Worm (Caenorhabditis elegans) whole organism, L4 larva: ENCODE data around the gene srsx-25.
A peak's percentile ranks its signal among the peaks of the same experiment; 100 is the strongest.

Experiments
- D1046.2 ChIP-seq: fragments of 200-800 bp; sonication (Bioruptor generic); IDR thresholded peaks from 2 replicates; pipeline ENCODE4 v1.3.6; 2022; ENCODE audit warnings: missing genetic modification characterization, missing compliant biosample characterization
- F26F4.8 ChIP-seq: fragments of 200-800 bp; sonication (Bioruptor generic); conservative IDR thresholded peaks from 2 replicates; pipeline ENCODE4 v1.3.6; 2022; ENCODE audit warnings: missing genetic modification characterization, missing compliant biosample characterization
- F49E8.2 ChIP-seq: sonication (generic microtip); optimal IDR thresholded peaks from 2 replicates; lab custom pipeline; 2016; ENCODE audit warnings: missing compliant biosample characterization, mild to moderate bottlenecking, missing genetic modification characterization, borderline replicate concordance
- T20F7.1 ChIP-seq: fragments of 200-800 bp; sonication (Bioruptor generic); optimal IDR thresholded peaks from 2 replicates; lab custom pipeline; 2018; ENCODE audit warnings: mild to moderate bottlenecking, missing genetic modification characterization, missing compliant biosample characterization
- T26A8.4 ChIP-seq: fragments of 200-800 bp; sonication (Bioruptor generic); IDR thresholded peaks from 2 replicates; pipeline ENCODE4 v1.3.6; 2022; ENCODE audit warnings: missing genetic modification characterization, missing compliant biosample characterization
- Y75B8A.6 ChIP-seq: fragments of 200-800 bp; sonication (Bioruptor generic); IDR thresholded peaks from 2 replicates; pipeline ENCODE4 v1.3.6; 2022; ENCODE audit warnings: missing genetic modification reagents, missing genetic modification characterization, missing compliant biosample characterization
- ZK337.2 ChIP-seq: fragments of 200-800 bp; sonication (Bioruptor generic); IDR thresholded peaks from 2 replicates; pipeline ENCODE4 v1.3.6; 2022; ENCODE audit warnings: missing genetic modification reagents, missing genetic modification characterization, missing compliant biosample characterization
- aly-2 ChIP-seq: sonication (generic microtip); optimal IDR thresholded peaks from 2 replicates; lab custom pipeline; 2018; ENCODE audit warnings: missing biosample characterization, missing genetic modification characterization
- attf-4 ChIP-seq: sonication (generic microtip); optimal IDR thresholded peaks from 3 replicates; lab custom pipeline; 2017; ENCODE audit warnings: missing biosample characterization, missing genetic modification characterization
- ceh-44 ChIP-seq: fragments of 200-800 bp; sonication (Bioruptor generic); IDR thresholded peaks from 2 replicates; pipeline ENCODE4 v1.3.6; 2022; ENCODE audit warnings: missing genetic modification reagents, missing genetic modification characterization, missing compliant biosample characterization
- ceh-62 ChIP-seq: sonication (generic microtip); optimal IDR thresholded peaks from 2 replicates; lab custom pipeline; 2017; ENCODE audit warnings: missing biosample characterization, missing genetic modification characterization
- ceh-82 ChIP-seq: sonication (generic microtip); optimal IDR thresholded peaks from 2 replicates; lab custom pipeline; 2017; ENCODE audit warnings: missing biosample characterization, missing genetic modification characterization
- daf-19 ChIP-seq: fragments of 200-800 bp; sonication (Bioruptor generic); conservative IDR thresholded peaks from 2 replicates; pipeline ENCODE4 v1.3.6; 2022; ENCODE audit warnings: missing genetic modification characterization, missing compliant biosample characterization
- daf-8 ChIP-seq: fragments of 200-800 bp; sonication (Bioruptor generic); IDR thresholded peaks from 2 replicates; pipeline ENCODE4 v1.3.6; 2022; ENCODE audit warnings: missing genetic modification characterization, missing compliant biosample characterization
- dmd-6 ChIP-seq: fragments of 200-800 bp; sonication (Bioruptor generic); IDR thresholded peaks from 2 replicates; pipeline ENCODE4 v1.3.6; 2022; ENCODE audit warnings: missing genetic modification reagents, missing genetic modification characterization, missing compliant biosample characterization
- dmd-8 ChIP-seq: fragments of 200-800 bp; sonication (Bioruptor generic); IDR thresholded peaks from 2 replicates; pipeline ENCODE4 v1.3.6; 2022; ENCODE audit warnings: missing genetic modification characterization, missing compliant biosample characterization
- dmd-9 ChIP-seq: fragments of 200-800 bp; sonication (Bioruptor generic); IDR thresholded peaks from 2 replicates; pipeline ENCODE4 v1.3.6; 2022; ENCODE audit warnings: missing genetic modification reagents, missing genetic modification characterization, missing compliant biosample characterization
- duxl-1 ChIP-seq: sonication (generic microtip); optimal IDR thresholded peaks from 2 replicates; lab custom pipeline; 2016; ENCODE audit warnings: mild to moderate bottlenecking, missing genetic modification characterization, moderate library complexity, missing compliant biosample characterization; ENCODE audit not compliant: poor library complexity
- egl-27 ChIP-seq: sonication (generic microtip); optimal IDR thresholded peaks from 3 replicates; lab custom pipeline; 2017; ENCODE audit warnings: missing biosample characterization, missing genetic modification reagents, missing genetic modification characterization
- fkh-10 ChIP-seq: fragments of 150-350 bp; optimal IDR thresholded peaks from 2 replicates; lab custom pipeline; 2014; ENCODE audit warnings: missing biosample characterization, missing genetic modification reagents, missing genetic modification characterization
- fos-1 ChIP-seq: fragments of 150-350 bp; optimal IDR thresholded peaks from 2 replicates; lab custom pipeline; 2014; ENCODE audit warnings: missing biosample characterization, missing genetic modification characterization
- hif-1 ChIP-seq, 2 experiments: sonication (generic microtip); optimal IDR thresholded peaks; 2 replicates each; lab custom pipeline; 2016 to 2017; ENCODE audit warnings: missing compliant biosample characterization in 2 of 2, missing genetic modification characterization in 2 of 2, missing genetic modification reagents in 2 of 2, missing genotype in 2 of 2, mild to moderate bottlenecking in 1 of 2
- hlh-30 ChIP-seq: sonication (generic microtip); optimal IDR thresholded peaks from 2 replicates; lab custom pipeline; 2017; ENCODE audit warnings: antibody characterized with exemption, mild to moderate bottlenecking, missing genetic modification characterization, missing compliant biosample characterization; ENCODE audit not compliant: insufficient read depth
- hmg-1.1 ChIP-seq: fragments of 200-800 bp; sonication (Bioruptor generic); IDR thresholded peaks from 2 replicates; pipeline ENCODE4 v1.3.6; 2022; ENCODE audit warnings: missing genetic modification reagents, missing genetic modification characterization, missing compliant biosample characterization
- lin-1 ChIP-seq: fragments of 200-800 bp; sonication (Bioruptor generic); IDR thresholded peaks from 2 replicates; pipeline ENCODE4 v1.3.6; 2022; ENCODE audit warnings: missing genetic modification reagents, missing genetic modification characterization, missing compliant biosample characterization
- lin-13 ChIP-seq: fragments of 150-350 bp; optimal IDR thresholded peaks from 2 replicates; lab custom pipeline; 2014; ENCODE audit warnings: missing biosample characterization, missing genetic modification reagents, missing genetic modification characterization
- lin-15B ChIP-seq: fragments of 150-350 bp; sonication (generic microtip); optimal IDR thresholded peaks from 3 replicates; lab custom pipeline; 2014; ENCODE audit warnings: missing biosample characterization, missing genetic modification characterization
- mep-1 ChIP-seq: fragments of 150-350 bp; sonication (generic microtip); optimal IDR thresholded peaks from 3 replicates; lab custom pipeline; 2014; ENCODE audit warnings: missing biosample characterization, missing genetic modification characterization
- mxl-3 ChIP-seq: fragments of 200-800 bp; sonication (Bioruptor generic); optimal IDR thresholded peaks from 2 replicates; lab custom pipeline; 2018; ENCODE audit warnings: mild to moderate bottlenecking, missing genetic modification characterization, missing compliant biosample characterization
- nhr-102 ChIP-seq: sonication (generic microtip); optimal IDR thresholded peaks from 2 replicates; lab custom pipeline; 2016; ENCODE audit warnings: mild to moderate bottlenecking, missing genetic modification characterization, moderate library complexity, missing compliant biosample characterization
- nhr-11 ChIP-seq: fragments of 150-350 bp; optimal IDR thresholded peaks from 2 replicates; lab custom pipeline; 2014; ENCODE audit warnings: missing biosample characterization, missing genetic modification characterization
- nhr-111 ChIP-seq: fragments of 200-800 bp; sonication (Bioruptor generic); optimal IDR thresholded peaks from 2 replicates; lab custom pipeline; 2018; ENCODE audit warnings: mild to moderate bottlenecking, missing genetic modification characterization, missing compliant biosample characterization
- nhr-237 ChIP-seq: sonication (generic microtip); optimal IDR thresholded peaks from 2 replicates; lab custom pipeline; 2017; ENCODE audit warnings: missing biosample characterization, missing genetic modification characterization
- nhr-41 ChIP-seq: fragments of 200-800 bp; sonication (Bioruptor generic); IDR thresholded peaks from 2 replicates; pipeline ENCODE4 v1.3.6; 2022; ENCODE audit warnings: missing genetic modification reagents, missing genetic modification characterization, missing compliant biosample characterization
- nhr-48 ChIP-seq: sonication (generic microtip); optimal IDR thresholded peaks from 2 replicates; lab custom pipeline; 2016; ENCODE audit warnings: mild to moderate bottlenecking, missing genetic modification characterization, missing compliant biosample characterization
- nhr-6 ChIP-seq: fragments of 150-350 bp; optimal IDR thresholded peaks from 2 replicates; lab custom pipeline; 2014; ENCODE audit warnings: missing biosample characterization, missing genetic modification characterization
- pha-4 ChIP-seq, 2 experiments: fragments of 150-350 bp in 1 of 2; fragments of 200-800 bp in 1 of 2; sonication (Bioruptor generic) in 1 of 2; IDR thresholded peaks in 1 of 2; optimal IDR thresholded peaks in 1 of 2; 2 replicates each; pipeline versions ENCODE4 v1.3.6 to Lab custom; 2014 to 2022; ENCODE audit warnings: missing genetic modification characterization in 2 of 2, missing genetic modification reagents in 2 of 2, missing biosample characterization in 1 of 2, missing compliant biosample characterization in 1 of 2
- php-3 ChIP-seq: fragments of 200-800 bp; sonication (Bioruptor generic); IDR thresholded peaks from 2 replicates; pipeline ENCODE4 v1.3.6; 2022; ENCODE audit warnings: missing genetic modification reagents, missing genetic modification characterization, missing compliant biosample characterization
- pqm-1 ChIP-seq: sonication (generic microtip); optimal IDR thresholded peaks from 2 replicates; lab custom pipeline; 2017; ENCODE audit warnings: missing biosample characterization, missing genetic modification characterization
- rbr-2 ChIP-seq: sonication (generic microtip); optimal IDR thresholded peaks from 2 replicates; lab custom pipeline; 2016; ENCODE audit warnings: missing genotype, missing genetic modification characterization, missing compliant biosample characterization
- sdz-12 ChIP-seq: fragments of 200-800 bp; sonication (Bioruptor generic); optimal IDR thresholded peaks from 2 replicates; lab custom pipeline; 2018; ENCODE audit warnings: mild to moderate bottlenecking, missing genetic modification characterization, missing compliant biosample characterization
- skn-1 ChIP-seq: fragments of 150-350 bp; optimal IDR thresholded peaks from 2 replicates; lab custom pipeline; 2014; ENCODE audit warnings: missing biosample characterization, missing genetic modification characterization
- snpc-1.2 ChIP-seq: fragments of 200-800 bp; sonication (Bioruptor generic); IDR thresholded peaks from 2 replicates; pipeline ENCODE4 v1.3.6; 2022; ENCODE audit warnings: missing genetic modification reagents, missing genetic modification characterization, missing compliant biosample characterization
- tag-97 ChIP-seq: fragments of 200-800 bp; sonication (Bioruptor generic); IDR thresholded peaks from 2 replicates; pipeline ENCODE4 v1.3.6; 2022; ENCODE audit warnings: missing genetic modification characterization, missing compliant biosample characterization
- tra-1 ChIP-seq: fragments of 200-800 bp; sonication (Bioruptor generic); IDR thresholded peaks from 2 replicates; pipeline ENCODE4 v1.3.6; 2022; ENCODE audit warnings: missing genetic modification reagents, missing genetic modification characterization, missing compliant biosample characterization
- unc-130 ChIP-seq: sonication (generic microtip); optimal IDR thresholded peaks from 2 replicates; lab custom pipeline; 2016; ENCODE audit warnings: missing genetic modification reagents, missing genetic modification characterization, missing compliant biosample characterization
- unc-39 ChIP-seq: sonication (generic microtip); optimal IDR thresholded peaks from 2 replicates; lab custom pipeline; 2017; ENCODE audit warnings: missing biosample characterization, missing genetic modification characterization
- zfp-2 ChIP-seq: sonication (generic microtip); optimal IDR thresholded peaks from 2 replicates; lab custom pipeline; 2016; ENCODE audit warnings: mild to moderate bottlenecking, missing genetic modification characterization, missing compliant biosample characterization
- zfp-3 ChIP-seq: fragments of 200-800 bp; sonication (Bioruptor generic); conservative IDR thresholded peaks from 2 replicates; pipeline ENCODE4 v1.3.6; 2022; ENCODE audit warnings: missing genetic modification reagents, missing genetic modification characterization, missing compliant biosample characterization
- zip-2 ChIP-seq: fragments of 150-350 bp; optimal IDR thresholded peaks from 2 replicates; lab custom pipeline; 2014; ENCODE audit warnings: missing biosample characterization, missing genetic modification characterization
- ztf-7 ChIP-seq: fragments of 150-350 bp; optimal IDR thresholded peaks from 2 replicates; lab custom pipeline; 2014; ENCODE audit warnings: missing biosample characterization, missing genetic modification characterization

Gene srsx-25

ce11 chrIV:13322429-13322828 lies 42.5 kb upstream of the srsx-25 start (continued):
- TF ChIP-seq nhr-48 (tag; lab: Kevin White, UChicago) (peak; percentile 92), Y75B8A.6 (GFP tag; lab: Robert Waterston, UW) (no peak), aly-2 (tag; lab: Kevin White, UChicago) (no peak), nhr-6 (tag; lab: Kevin White, UChicago) (peak; percentile 88), F26F4.8 (no peak), ceh-62 (tag; lab: Kevin White, UChicago) (no peak), egl-27 (tag; lab: Kevin White, UChicago) (no peak), attf-4 (tag; lab: Kevin White, UChicago) (no peak), nhr-237 (tag; lab: Kevin White, UChicago) (no peak), tra-1 (GFP tag; lab: Robert Waterston, UW) (peak; percentile 77), fos-1 (tag; lab: Kevin White, UChicago) (no peak), nhr-41 (GFP tag; lab: Robert Waterston, UW) (0 out of 2 replicates have a peak, but pooled peaks have one; percentile 11), pqm-1 (peak; percentile 22), duxl-1 (tag; lab: Kevin White, UChicago) (no peak), T26A8.4 (GFP tag; lab: Robert Waterston, UW) (peak; percentile 46), zip-2 (tag; lab: Kevin White, UChicago) (no peak), rbr-2 (tag; lab: Kevin White, UChicago) (peak; percentile 60), lin-15B (tag; lab: Kevin White, UChicago) (no peak), sdz-12 (GFP tag; lab: Kevin White, UChicago) (no peak), F49E8.2 (tag; lab: Kevin White, UChicago) (no peak), pha-4 (GFP tag; IDR thresholded peaks at IDR 0.05; lab: Robert Waterston, UW) (0 out of 2 replicates have a peak, but pooled peaks have one; percentile 35), pha-4 (tag; optimal IDR thresholded peaks at IDR 0.05; lab: Kevin White, UChicago) (no peak), ztf-7 (tag; lab: Kevin White, UChicago) (peak; percentile 82), hlh-30 (tag; lab: Kevin White, UChicago) (peak; percentile 88), nhr-11 (peak; percentile 86), hif-1 (tag; optimal IDR thresholded peaks at IDR 0.05; lab: Kevin White, UChicago) (peak in 1 of 2 experiments; percentile 62), ceh-82 (tag; lab: Kevin White, UChicago) (no peak), lin-1 (GFP tag; lab: Robert Waterston, UW) (peak; percentile 87), mep-1 (peak; percentile 90), ceh-44 (GFP tag; lab: Robert Waterston, UW) (no peak), daf-19 (GFP tag; lab: Robert Waterston, UW) (no peak), lin-13 (no peak), nhr-111 (GFP tag; lab: Kevin White, UChicago) (no peak), hmg-1.1 (GFP tag; lab: Robert Waterston, UW) (peak; percentile 49; the same call in 1 of the 2 replicates), php-3 (peak; percentile 47; the same call in 1 of the 2 replicates), dmd-8 (GFP tag; lab: Robert Waterston, UW) (no peak), tag-97 (no peak), dmd-6 (GFP tag; lab: Robert Waterston, UW) (peak; percentile 95), nhr-102 (peak; percentile 82), unc-39 (tag; lab: Kevin White, UChicago) (no peak), skn-1 (tag; lab: Kevin White, UChicago) (no peak), ZK337.2 (GFP tag; lab: Robert Waterston, UW) (no peak), fkh-10 (GFP tag; lab: Kevin White, UChicago) (peak; percentile 7), zfp-2 (tag; lab: Kevin White, UChicago) (no peak), dmd-9 (GFP tag; lab: Robert Waterston, UW) (no peak), daf-8 (GFP tag; lab: Robert Waterston, UW) (no peak), mxl-3 (GFP tag; lab: Kevin White, UChicago) (peak; percentile 59), snpc-1.2 (GFP tag; lab: Robert Waterston, UW) (no peak), D1046.2 (GFP tag; lab: Robert Waterston, UW) (no peak), zfp-3 (GFP tag; lab: Robert Waterston, UW) (0 out of 2 replicates have a peak, but pooled peaks have one; percentile 54), T20F7.1 (GFP tag; lab: Kevin White, UChicago) (peak; percentile 65), unc-130 (no peak)
